Fruit fly (Drosophila melanogaster): Measurements from ENCODE around the gene CG6321.

The CG6321 gene

dm6 chr3L:11084557-11085231, 23.7 kb upstream of the CG6321 start (continued):
- TF ChIP-seq CG8290 (GFP tag; optimal IDR thresholded peaks at IDR 0.05) (peak; percentile 95), CG8290 (tag; optimal IDR thresholded peaks at IDR 0.05) (peak in 1 of 2 experiments; percentile 77), CG10979 (tag; optimal IDR thresholded peaks at IDR 0.05) (peak; percentile 99), repo (GFP tag; optimal IDR thresholded peaks at IDR 0.05) (peak; percentile 96), Hmx (GFP tag; optimal IDR thresholded peaks at IDR 0.05) (peak; percentile 89), sug (tag; optimal IDR thresholded peaks at IDR 0.05) (peak; percentile 75), C15 (GFP tag; IDR thresholded peaks at IDR 0.05) (peak; percentile 81), GATAe (GFP tag; conservative IDR thresholded peaks at IDR 0.05) (peak; percentile 62), ems (GFP tag; optimal IDR thresholded peaks at IDR 0.05) (peak; percentile 92), gfzf (GFP tag; optimal IDR thresholded peaks at IDR 0.05) (peak; percentile 19), ERR (GFP tag; optimal IDR thresholded peaks at IDR 0.05) (peak; percentile 87), CG3995 (GFP tag; optimal IDR thresholded peaks at IDR 0.05) (peak; percentile 46), pros (GFP tag; optimal IDR thresholded peaks at IDR 0.05) (peak; percentile 73), Hmr (GFP tag; optimal IDR thresholded peaks at IDR 0.05) (peak; percentile 86), CG12299 (tag; optimal IDR thresholded peaks at IDR 0.05) (peak; percentile 94), CG7963 (GFP tag; IDR thresholded peaks at IDR 0.05; ENCODE audit: partially characterized antibody) (no peak), Max (GFP tag; optimal IDR thresholded peaks at IDR 0.05) (peak; percentile 96), BEAF-32 (GFP tag; optimal IDR thresholded peaks at IDR 0.05) (peak; percentile 5), usp (GFP tag; optimal IDR thresholded peaks at IDR 0.05) (no peak), Lim3 (GFP tag; IDR thresholded peaks at IDR 0.05) (peak; percentile 89), D (optimal IDR thresholded peaks at IDR 0.05) (no peak), D (GFP tag; optimal IDR thresholded peaks at IDR 0.05) (peak; percentile 95), lab (GFP tag; optimal IDR thresholded peaks at IDR 0.05) (peak; percentile 94), CG34224 (GFP tag; IDR thresholded peaks at IDR 0.05; ENCODE audit: partially characterized antibody) (no peak), CG8388 (GFP tag; optimal IDR thresholded peaks at IDR 0.05) (peak; percentile 97), btn (GFP tag; optimal IDR thresholded peaks at IDR 0.05) (peak; percentile 96), CG10462 (GFP tag; optimal IDR thresholded peaks at IDR 0.05) (peak; percentile 97), CG16813 (GFP tag; IDR thresholded peaks at IDR 0.05; ENCODE audit: partially characterized antibody) (no peak), caup (GFP tag; optimal IDR thresholded peaks at IDR 0.05; ENCODE audit: severe bottlenecking) (peak; percentile 92), vvl (GFP tag; IDR thresholded peaks at IDR 0.05) (peak; percentile 99), CG3847 (GFP tag; IDR thresholded peaks at IDR 0.05) (peak; percentile 90), kah (GFP tag; optimal IDR thresholded peaks at IDR 0.05) (peak; percentile 93), ewg (GFP tag; optimal IDR thresholded peaks at IDR 0.05) (peak; percentile 93), HLH54F (GFP tag; optimal IDR thresholded peaks at IDR 0.05) (peak; percentile 91), dan (GFP tag; IDR thresholded peaks at IDR 0.05) (peak; percentile 87), CG9437 (GFP tag; optimal IDR thresholded peaks at IDR 0.05) (peak; percentile 92), Hr51 (GFP tag; optimal IDR thresholded peaks at IDR 0.05) (peak; percentile 93 to 97), HLHmδ (GFP tag; optimal IDR thresholded peaks at IDR 0.05) (no peak), Drgx (GFP tag; IDR thresholded peaks at IDR 0.05) (peak; percentile 99), zfh1 (GFP tag; IDR thresholded peaks at IDR 0.05) (peak; percentile 98), unc-4 (GFP tag; IDR thresholded peaks at IDR 0.05; ENCODE audit: partially characterized antibody) (no peak), mld (GFP tag; IDR thresholded peaks at IDR 0.05; ENCODE audit: partially characterized antibody) (no peak), CG2875 (GFP tag; optimal IDR thresholded peaks at IDR 0.05) (peak; percentile 96), Camta (GFP tag; optimal IDR thresholded peaks at IDR 0.05) (peak; percentile 97), fru (optimal IDR thresholded peaks at IDR 0.05) (no peak), CG7372 (GFP tag; IDR thresholded peaks at IDR 0.05) (peak; percentile 91), CG13775 (GFP tag; optimal IDR thresholded peaks at IDR 0.05) (peak; percentile 94), NFAT (GFP tag; IDR thresholded peaks at IDR 0.05) (peak; percentile 86), phol (tag; optimal IDR thresholded peaks at IDR 0.05) (peak; percentile 95), wor (GFP tag; IDR thresholded peaks at IDR 0.05) (peak; percentile 92)

All from whole organism, embryonic.